Worm (Caenorhabditis elegans): ENCODE results near the gene F56D5.6.

- no peak for TF ChIP-seq lin-39 (tag; optimal IDR thresholded peaks at IDR 0.05)
- no peak for TF ChIP-seq lin-13 (GFP tag; optimal IDR thresholded peaks at IDR 0.05)
- no peak for TF ChIP-seq fkh-8 (tag; optimal IDR thresholded peaks at IDR 0.05)
- no peak for TF ChIP-seq blmp-1 (tag; optimal IDR thresholded peaks at IDR 0.05)
- TF ChIP-seq aly-2 (tag; optimal IDR thresholded peaks at IDR 0.05) = no peak
These were observed 2.2 kb downstream of the F56D5.6 start for ce11 chrIV:9403761-9404420.

All from whole organism, L1 larva.